Fruit fly (Drosophila melanogaster) whole organism, embryonic: ENCODE measurements around the gene Usf.

Experiments used
- ATbp ChIP-seq: fragments of 200-800 bp; sonication (Bioruptor generic); optimal IDR thresholded peaks from 2 replicates; lab custom pipeline; 2017; ENCODE audit warnings: missing biosample characterization, mild to moderate bottlenecking, missing genetic modification characterization, missing genetic modification reagents
- Atf3 ChIP-seq: fragments of 200-800 bp; sonication (Bioruptor generic); optimal IDR thresholded peaks from 3 replicates; lab custom pipeline; 2016; ENCODE audit warnings: missing biosample characterization, missing genetic modification characterization
- Awh ChIP-seq: fragments of 200-800 bp; sonication (Bioruptor generic); IDR thresholded peaks from 2 replicates; pipeline ENCODE4, ENCODE4 v1.3.6; 2022; ENCODE audit warnings: missing biosample characterization, missing genetic modification characterization
- CG10565 ChIP-seq: fragments of 200-800 bp; sonication (Bioruptor generic); optimal IDR thresholded peaks from 3 replicates; lab custom pipeline; 2016; ENCODE audit warnings: missing biosample characterization, mild to moderate bottlenecking, missing genetic modification characterization
- CG10979 ChIP-seq: fragments of 200-800 bp; sonication (Bioruptor generic); optimal IDR thresholded peaks from 2 replicates; lab custom pipeline; 2018; ENCODE audit warnings: missing biosample characterization, mild to moderate bottlenecking, missing genetic modification characterization, moderate library complexity
- CG11560 ChIP-seq: fragments of 200-800 bp; sonication (Bioruptor generic); IDR thresholded peaks from 3 replicates; pipeline ENCODE4 v1.3.6; 2022; ENCODE audit warnings: missing biosample characterization, missing genetic modification characterization
- CG14710 ChIP-seq: fragments of 200-800 bp; sonication (Bioruptor generic); optimal IDR thresholded peaks from 3 replicates; lab custom pipeline; 2019; ENCODE audit warnings: missing biosample characterization, mild to moderate bottlenecking, missing genetic modification characterization, moderate library complexity
- CG17186 ChIP-seq: fragments of 200-800 bp; sonication (Bioruptor generic); optimal IDR thresholded peaks from 3 replicates; lab custom pipeline; 2017; ENCODE audit warnings: missing biosample characterization, missing genetic modification reagents, missing genetic modification characterization
- CG2202 ChIP-seq: fragments of 200-800 bp; sonication (Bioruptor generic); optimal IDR thresholded peaks from 2 replicates; lab custom pipeline; 2018; ENCODE audit warnings: missing biosample characterization, mild to moderate bottlenecking, missing genetic modification characterization
- CG32772 ChIP-seq: fragments of 200-800 bp; sonication (Bioruptor generic); IDR thresholded peaks from 2 replicates; pipeline ENCODE4 v1.3.6; 2022; ENCODE audit warnings: missing biosample characterization, missing genetic modification characterization
- CG33213 ChIP-seq: fragments of 200-800 bp; sonication (Bioruptor generic); optimal IDR thresholded peaks from 3 replicates; lab custom pipeline; 2016; ENCODE audit warnings: missing biosample characterization, missing genetic modification characterization
- CG3847 ChIP-seq: fragments of 200-800 bp; sonication (Bioruptor generic); IDR thresholded peaks from 2 replicates; pipeline ENCODE4 v1.3.6; 2022; ENCODE audit warnings: missing biosample characterization, missing genetic modification characterization
- CG4360 ChIP-seq: fragments of 200-800 bp; sonication (Bioruptor generic); IDR thresholded peaks from 2 replicates; pipeline ENCODE4 v1.3.6; 2022; ENCODE audit warnings: missing biosample characterization, missing genetic modification characterization
- CG43689 ChIP-seq: fragments of 200-800 bp; sonication (Bioruptor generic); IDR thresholded peaks from 2 replicates; pipeline ENCODE4 v1.3.6; 2022; ENCODE audit warnings: missing biosample characterization, missing genetic modification characterization
- CG6689 ChIP-seq: fragments of 200-800 bp; sonication (Bioruptor generic); IDR thresholded peaks from 2 replicates; pipeline ENCODE4 v1.3.6; 2022; ENCODE audit warnings: missing biosample characterization, missing genetic modification characterization
- CG6813 ChIP-seq: fragments of 200-800 bp; sonication (Bioruptor generic); optimal IDR thresholded peaks from 2 replicates; lab custom pipeline; 2017; ENCODE audit warnings: missing biosample characterization, missing genetic modification characterization, mild to moderate bottlenecking, moderate library complexity, missing genetic modification reagents
- CG7745 ChIP-seq: fragments of 200-800 bp; sonication (Bioruptor generic); optimal IDR thresholded peaks from 2 replicates; lab custom pipeline; 2018; ENCODE audit warnings: missing biosample characterization, mild to moderate bottlenecking, missing genetic modification characterization, moderate library complexity
- CG7963 ChIP-seq: fragments of 200-800 bp; sonication (Bioruptor generic); IDR thresholded peaks from 3 replicates; pipeline ENCODE4 v1.3.6; 2022; ENCODE audit warnings: missing biosample characterization, missing genetic modification characterization; ENCODE audit not compliant: partially characterized antibody
- CG9727 ChIP-seq: fragments of 200-800 bp; sonication (Bioruptor generic); optimal IDR thresholded peaks from 3 replicates; lab custom pipeline; 2017; ENCODE audit warnings: missing biosample characterization, mild to moderate bottlenecking, missing genetic modification characterization
- CG9797 ChIP-seq: fragments of 200-800 bp; sonication (Bioruptor generic); optimal IDR thresholded peaks from 3 replicates; lab custom pipeline; 2018; ENCODE audit warnings: missing biosample characterization, mild to moderate bottlenecking, missing genetic modification characterization
- Camta ChIP-seq: fragments of 200-800 bp; sonication (Bioruptor generic); optimal IDR thresholded peaks from 2 replicates; lab custom pipeline; 2016; ENCODE audit warnings: missing biosample characterization, missing genetic modification characterization
- CoRest ChIP-seq: fragments of 200-800 bp; sonication (Bioruptor generic); optimal IDR thresholded peaks from 3 replicates; lab custom pipeline; 2018; ENCODE audit warnings: missing biosample characterization, mild to moderate bottlenecking, missing genetic modification characterization, moderate library complexity
- Hr51 ChIP-seq, 2 experiments: fragments of 200-800 bp; sonication (Bioruptor generic); optimal IDR thresholded peaks; 2 replicates in 1 of 2; 3 replicates in 1 of 2; lab custom pipeline; 2016 to 2018; ENCODE audit warnings: missing biosample characterization in 2 of 2, missing genetic modification characterization in 2 of 2, mild to moderate bottlenecking in 1 of 2, moderate library complexity in 1 of 2
- Lhr ChIP-seq: fragments of 200-800 bp; sonication (Bioruptor generic); optimal IDR thresholded peaks from 3 replicates; lab custom pipeline; 2017; ENCODE audit warnings: mild to moderate bottlenecking, missing biosample characterization, missing genetic modification reagents, missing genetic modification characterization
- Pdp1 ChIP-seq, 2 experiments: fragments of 200-800 bp; sonication (Bioruptor generic); optimal IDR thresholded peaks; 3 replicates each; lab custom pipeline; 2016; ENCODE audit warnings: missing biosample characterization in 2 of 2, missing genetic modification characterization in 2 of 2, mild to moderate bottlenecking in 1 of 2, moderate library complexity in 1 of 2
- Ptx1 ChIP-seq: fragments of 200-800 bp; sonication (Bioruptor generic); IDR thresholded peaks from 2 replicates; pipeline ENCODE4 v1.3.6; 2022; ENCODE audit warnings: missing biosample characterization, missing genetic modification characterization
- Sox102F ChIP-seq: fragments of 200-800 bp; sonication (Bioruptor generic); optimal IDR thresholded peaks from 2 replicates; lab custom pipeline; 2018; ENCODE audit warnings: missing biosample characterization, mild to moderate bottlenecking, missing genetic modification characterization, moderate library complexity
- Ssrp ChIP-seq: fragments of 200-800 bp; sonication (Bioruptor generic); optimal IDR thresholded peaks from 2 replicates; lab custom pipeline; 2018; ENCODE audit warnings: missing biosample characterization, mild to moderate bottlenecking, missing genetic modification characterization, moderate library complexity
- Xrp1 ChIP-seq: fragments of 200-800 bp; sonication (Bioruptor generic); IDR thresholded peaks from 2 replicates; pipeline ENCODE4 v1.3.6; 2022; ENCODE audit warnings: missing biosample characterization, missing genetic modification characterization
- caup ChIP-seq: fragments of 200-800 bp; sonication (Bioruptor generic); optimal IDR thresholded peaks from 3 replicates; lab custom pipeline; 2017; ENCODE audit warnings: missing biosample characterization, mild to moderate bottlenecking, missing genetic modification characterization, moderate library complexity; ENCODE audit not compliant: severe bottlenecking
- chif ChIP-seq, 2 experiments: fragments of 200-800 bp; sonication (Bioruptor generic); optimal IDR thresholded peaks; 3 replicates each; lab custom pipeline; 2016; ENCODE audit warnings: missing biosample characterization in 2 of 2, missing genetic modification characterization in 2 of 2
- crp ChIP-seq, 2 experiments: fragments of 200-800 bp; sonication (Bioruptor generic); optimal IDR thresholded peaks; 2 replicates in 1 of 2; 3 replicates in 1 of 2; lab custom pipeline; 2017; ENCODE audit warnings: missing biosample characterization in 2 of 2, missing genetic modification characterization in 2 of 2, mild to moderate bottlenecking in 1 of 2, moderate library complexity in 1 of 2
- ewg ChIP-seq: fragments of 200-800 bp; sonication (Bioruptor generic); optimal IDR thresholded peaks from 3 replicates; lab custom pipeline; 2017; ENCODE audit warnings: mild to moderate bottlenecking, missing biosample characterization, missing genetic modification reagents, missing genetic modification characterization
- fd96Cb ChIP-seq: fragments of 200-800 bp; sonication (Bioruptor generic); optimal IDR thresholded peaks from 2 replicates; lab custom pipeline; 2018; ENCODE audit warnings: missing biosample characterization, mild to moderate bottlenecking, missing genetic modification characterization, moderate library complexity
- gem ChIP-seq: fragments of 200-800 bp; sonication (Bioruptor generic); optimal IDR thresholded peaks from 2 replicates; lab custom pipeline; 2019; ENCODE audit warnings: missing biosample characterization, mild to moderate bottlenecking, missing genetic modification characterization, moderate library complexity
- her ChIP-seq: fragments of 200-800 bp; sonication (Bioruptor generic); optimal IDR thresholded peaks from 2 replicates; lab custom pipeline; 2016; ENCODE audit warnings: missing biosample characterization, missing genetic modification characterization
- hkb ChIP-seq, 2 experiments: fragments of 200-800 bp in 1 of 2; fragments of >200 bp in 1 of 2; sonication (Bioruptor generic) in 1 of 2; IDR thresholded peaks in 1 of 2; optimal IDR thresholded peaks in 1 of 2; 2 replicates each; pipeline versions ENCODE4 v1.3.6 to Lab custom; 2017 to 2022; ENCODE audit warnings: missing biosample characterization in 1 of 2, missing genetic modification characterization in 1 of 2
- hth ChIP-seq: fragments of >200 bp; optimal IDR thresholded peaks from 2 replicates; lab custom pipeline; 2017; ENCODE audit warnings: inconsistent platforms
- oc ChIP-seq: fragments of 200-800 bp; sonication (Bioruptor generic); optimal IDR thresholded peaks from 2 replicates; lab custom pipeline; 2018; ENCODE audit warnings: missing biosample characterization, mild to moderate bottlenecking, missing genetic modification characterization, moderate library complexity
- peb ChIP-seq: fragments of 200-800 bp; sonication (Bioruptor generic); IDR thresholded peaks from 2 replicates; pipeline ENCODE4 v1.3.6; 2022; ENCODE audit warnings: missing biosample characterization, missing genetic modification characterization
- phol ChIP-seq: fragments of 200-800 bp; sonication (Bioruptor generic); optimal IDR thresholded peaks from 3 replicates; lab custom pipeline; 2018; ENCODE audit warnings: missing biosample characterization, mild to moderate bottlenecking, missing genetic modification characterization, moderate library complexity
- rib ChIP-seq: fragments of 200-800 bp; sonication (Bioruptor generic); IDR thresholded peaks from 2 replicates; pipeline ENCODE4 v1.3.6; 2022; ENCODE audit warnings: missing biosample characterization, missing genetic modification characterization
- sd ChIP-seq: fragments of 200-800 bp; sonication (Bioruptor generic); optimal IDR thresholded peaks from 3 replicates; lab custom pipeline; 2018; ENCODE audit warnings: missing biosample characterization, mild to moderate bottlenecking, missing genetic modification characterization, moderate library complexity
- seq ChIP-seq: fragments of 200-800 bp; sonication (Bioruptor generic); IDR thresholded peaks from 2 replicates; pipeline ENCODE4 v1.3.6; 2022; ENCODE audit warnings: missing biosample characterization, missing genetic modification characterization
- tgo ChIP-seq: fragments of 200-800 bp; sonication (Bioruptor generic); IDR thresholded peaks from 3 replicates; pipeline ENCODE4 v1.3.6; 2022; ENCODE audit warnings: missing biosample characterization, missing genetic modification characterization
- tup ChIP-seq: fragments of 200-800 bp; sonication (Bioruptor generic); optimal IDR thresholded peaks from 2 replicates; lab custom pipeline; 2016; ENCODE audit warnings: missing biosample characterization, mild to moderate bottlenecking, missing genetic modification characterization, moderate library complexity
- tx ChIP-seq: fragments of 200-800 bp; sonication (Bioruptor generic); optimal IDR thresholded peaks from 2 replicates; lab custom pipeline; 2016; ENCODE audit warnings: missing biosample characterization, missing genetic modification characterization
- zen2 ChIP-seq: fragments of 200-800 bp; sonication (Bioruptor generic); IDR thresholded peaks from 3 replicates; pipeline ENCODE4 v1.3.6; 2022; ENCODE audit warnings: missing biosample characterization, missing genetic modification characterization; ENCODE audit not compliant: partially characterized antibody
- zfh1 ChIP-seq: fragments of 200-800 bp; sonication (Bioruptor generic); IDR thresholded peaks from 3 replicates; pipeline ENCODE4 v1.3.6; 2022; ENCODE audit warnings: missing biosample characterization, missing genetic modification characterization

The Usf gene

DNA sequence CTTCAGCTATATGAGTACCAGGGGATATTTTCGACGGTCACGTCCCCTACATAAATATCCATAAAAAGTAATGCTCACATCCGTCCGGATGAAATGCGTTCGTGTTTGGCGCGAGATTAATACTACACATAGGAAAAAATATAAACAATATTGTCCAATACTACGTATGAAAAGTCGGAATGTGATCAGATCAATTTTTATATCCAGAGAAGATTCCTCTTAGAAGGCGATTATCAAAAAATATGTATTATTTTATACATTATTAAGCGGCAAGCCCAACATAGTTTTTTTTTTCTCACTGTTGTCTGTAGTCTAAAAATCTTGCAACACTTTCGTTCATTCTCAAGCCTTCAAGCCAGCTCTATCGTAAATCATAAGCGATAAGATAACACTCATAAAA, 25.4 kb upstream of the Usf start (continued):
- TF ChIP-seq CG43689 (no peak), ATbp (GFP tag; lab: Kevin White, UChicago) (peak; percentile 17), CG7963 (GFP tag; lab: Robert Waterston, UW) (no peak), Awh (GFP tag; lab: Robert Waterston, UW) (no peak), tgo (GFP tag; lab: Robert Waterston, UW) (0 out of 3 replicates have a peak, but pooled peaks have one; percentile 36), Sox102F (GFP tag; lab: Kevin White, UChicago) (peak; percentile 42), Lhr (GFP tag; lab: Kevin White, UChicago) (no peak), hkb (optimal IDR thresholded peaks at IDR 0.05; lab: Kevin White, UChicago) (no peak), hkb (GFP tag; IDR thresholded peaks at IDR 0.05; lab: Robert Waterston, UW) (0 out of 2 replicates have a peak, but pooled peaks have one; percentile 37), chif (GFP tag; optimal IDR thresholded peaks at IDR 0.05; lab: Kevin White, UChicago) (peak in 1 of 2 experiments; percentile 47), hth (lab: Kevin White, UChicago) (no peak), CG2202 (tag; lab: Kevin White, UChicago) (no peak), CG10565 (no peak), Pdp1 (GFP tag; optimal IDR thresholded peaks at IDR 0.05; lab: Kevin White, UChicago) (peak in 1 of 2 experiments; percentile 5), Camta (no peak), tup (no peak), seq (GFP tag; lab: Robert Waterston, UW) (no peak), CG6813 (GFP tag; lab: Kevin White, UChicago) (no peak), caup (GFP tag; lab: Kevin White, UChicago) (no peak), phol (peak; percentile 35), CG6689 (GFP tag; lab: Robert Waterston, UW) (peak; percentile 27; the same call in 1 of the 2 replicates), fd96Cb (tag; lab: Kevin White, UChicago) (peak; percentile 17), CG17186 (no peak), CG3847 (GFP tag; lab: Robert Waterston, UW) (no peak), rib (GFP tag; lab: Robert Waterston, UW) (no peak), gem (peak; percentile 62), CG9797 (GFP tag; lab: Kevin White, UChicago) (no peak), sd (tag; lab: Kevin White, UChicago) (no peak), ewg (GFP tag; lab: Kevin White, UChicago) (no peak), CG32772 (0 out of 2 replicates have a peak, but pooled peaks have one; percentile 23), Xrp1 (GFP tag; lab: Robert Waterston, UW) (peak; percentile 57; the same call in 1 of the 2 replicates), CG10979 (tag; lab: Kevin White, UChicago) (peak; percentile 61), peb (GFP tag; lab: Robert Waterston, UW) (0 out of 2 replicates have a peak, but pooled peaks have one; percentile 26), tx (GFP tag; lab: Kevin White, UChicago) (no peak), CG11560 (no peak), Ptx1 (GFP tag; lab: Robert Waterston, UW) (peak; percentile 48), CG14710 (tag; lab: Kevin White, UChicago) (peak; percentile 33), CoRest (peak; percentile 23), Ssrp (peak; percentile 26), Hr51 (GFP tag; optimal IDR thresholded peaks at IDR 0.05; lab: Kevin White, UChicago) (peak in 1 of 2 experiments; percentile 22), CG33213 (GFP tag; lab: Kevin White, UChicago) (no peak), Atf3 (GFP tag; lab: Kevin White, UChicago) (no peak), crp (GFP tag; optimal IDR thresholded peaks at IDR 0.05; lab: Kevin White, UChicago) (no peak), her (GFP tag; lab: Kevin White, UChicago) (no peak), zfh1 (peak; percentile 52; the same call in 1 of the 3 replicates), oc (tag; lab: Kevin White, UChicago) (no peak), zen2 (GFP tag; lab: Robert Waterston, UW) (no peak), CG7745 (tag; lab: Kevin White, UChicago) (no peak), CG9727 (GFP tag; lab: Kevin White, UChicago) (peak; percentile 50), CG4360 (GFP tag; lab: Robert Waterston, UW) (no peak)
